Fruit fly (Drosophila melanogaster) whole organism, adult: Measurements from ENCODE around the gene MED17.

Source experiments
- CG14711 ChIP-seq: fragments of 200-800 bp; sonication (Bioruptor generic); optimal IDR thresholded peaks from 2 replicates; lab custom pipeline; 2018; ENCODE audit warnings: missing biosample characterization, mild to moderate bottlenecking, missing genetic modification characterization, moderate library complexity
- CG5204 ChIP-seq: fragments of 200-800 bp; sonication (Bioruptor generic); optimal IDR thresholded peaks from 2 replicates; lab custom pipeline; 2016; ENCODE audit warnings: missing biosample characterization, missing genetic modification characterization
- CG7101 ChIP-seq: fragments of 200-800 bp; sonication (Bioruptor generic); optimal IDR thresholded peaks from 2 replicates; lab custom pipeline; 2018; ENCODE audit warnings: missing biosample characterization, mild to moderate bottlenecking, missing genetic modification characterization, moderate library complexity
- ovo ChIP-seq: fragments of 200-800 bp; sonication (Bioruptor generic); optimal IDR thresholded peaks from 2 replicates; lab custom pipeline; 2016; ENCODE audit warnings: missing biosample characterization, missing genetic modification characterization

DNA sequence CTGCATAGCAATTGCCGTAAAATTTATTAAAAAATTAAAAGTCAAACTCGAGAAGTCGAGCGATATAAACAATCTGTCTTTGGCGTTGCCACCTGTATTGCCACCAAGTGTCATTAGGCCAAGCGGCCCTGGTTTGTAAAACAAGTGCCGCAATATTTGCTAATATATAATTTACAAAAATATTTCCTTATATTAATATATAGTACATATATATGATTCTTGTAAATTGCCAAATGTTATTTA lies 21.8 kb upstream of the MED17 start, which contains the start of the genes CG7215 and Prx5:
- no peak for TF ChIP-seq CG7101 (tag; lab: Kevin White, UChicago)
- no peak for TF ChIP-seq CG5204 (GFP tag; lab: Kevin White, UChicago)
- TF ChIP-seq ovo (GFP tag; lab: Kevin White, UChicago): no peak
- no peak for TF ChIP-seq CG14711
